Fruit fly (Drosophila melanogaster) whole organism, larva: ENCODE data around the gene CG42390.

Experiments used
- noc ChIP-seq: fragments of 200-800 bp; sonication (Bioruptor generic); optimal IDR thresholded peaks from 3 replicates; lab custom pipeline; 2019; ENCODE audit warnings: missing biosample characterization, mild to moderate bottlenecking, missing genetic modification characterization, moderate library complexity

The CG42390 gene

DNA sequence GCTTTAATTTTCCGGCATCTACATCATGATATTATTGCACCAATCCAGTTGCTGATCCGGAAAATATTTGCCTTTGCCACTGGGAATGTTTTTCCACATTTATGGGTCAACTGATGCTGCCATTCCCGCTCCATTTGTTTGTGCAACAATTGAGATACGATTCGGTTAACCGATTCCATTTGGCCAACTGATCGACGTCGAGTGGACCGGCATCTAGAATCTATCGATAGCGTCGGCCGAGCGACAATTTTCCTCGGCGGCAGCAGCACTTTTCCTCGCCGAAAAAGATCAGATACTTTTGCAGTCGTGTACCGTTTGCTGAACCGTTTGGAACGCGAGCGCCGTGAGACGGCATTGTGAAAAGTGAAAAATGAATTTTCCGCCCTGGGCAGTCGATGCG is at the start of gene CG42390:
Gene CG42390, plus strand, starts transcription at position 301 of the 400 bp plus-strand sequence.
- TF ChIP-seq noc (tag; lab: Kevin White, UChicago) = no peak

DNA sequence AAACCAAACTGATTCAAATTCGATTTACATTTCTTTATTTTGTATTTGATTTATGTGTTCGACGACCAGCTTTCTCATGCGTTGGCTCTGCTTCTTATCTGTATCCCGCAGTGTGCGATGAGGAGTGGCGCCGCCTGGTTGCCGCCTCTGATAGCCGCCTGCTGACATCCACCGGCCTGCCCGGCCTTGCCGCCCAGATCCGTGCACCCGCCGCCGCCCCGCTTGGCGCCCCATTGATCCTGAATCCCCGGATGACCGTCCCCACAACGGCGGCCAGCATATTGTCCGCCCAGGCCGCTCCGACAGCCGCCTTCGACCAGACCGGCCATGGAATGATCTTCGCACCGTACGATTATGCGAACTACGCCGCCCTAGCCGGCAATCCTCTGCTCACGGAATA is 48.2 kb upstream of the CG42390 start:
- TF ChIP-seq noc (tag; lab: Kevin White, UChicago) = no peak

DNA sequence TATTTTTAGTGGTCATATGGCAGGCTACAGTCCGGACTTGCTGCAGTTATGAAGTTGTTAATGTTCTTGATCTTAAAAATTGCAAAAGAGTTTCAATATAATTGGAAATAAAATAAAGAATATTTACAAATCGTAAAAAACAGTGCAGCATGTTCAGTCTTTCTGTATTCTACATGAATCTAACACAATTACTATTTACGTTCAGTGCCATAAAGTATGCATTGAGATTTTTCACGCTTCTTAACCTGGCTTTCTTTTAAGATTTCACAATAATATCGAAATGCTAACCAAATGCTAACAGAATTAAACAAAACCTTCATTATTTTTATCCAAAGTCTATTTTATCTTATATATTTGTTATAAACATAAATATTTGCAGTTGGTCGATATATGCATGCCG is 47.3 kb upstream of the CG42390 start:
- TF ChIP-seq noc (tag; lab: Kevin White, UChicago) = no peak

DNA sequence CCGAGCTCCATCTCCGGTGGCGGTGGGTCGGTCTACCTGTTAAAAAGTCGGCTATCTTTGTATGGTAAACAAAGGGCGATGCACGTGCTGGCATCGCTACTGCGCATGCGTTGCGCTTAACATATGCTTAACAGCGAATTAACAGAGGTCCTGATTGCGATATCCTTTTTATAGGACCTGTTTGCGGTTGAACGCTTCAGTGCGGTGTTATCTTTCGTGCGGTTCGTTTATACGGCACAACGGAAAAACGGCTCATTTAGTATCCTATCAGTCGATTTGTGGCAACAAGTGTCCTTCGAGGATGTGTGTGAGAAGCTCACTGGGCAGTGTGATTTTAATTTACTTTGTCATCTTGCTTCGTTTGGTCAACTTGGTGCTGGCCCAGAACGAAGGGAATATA is 39.7 kb upstream of the CG42390 start, which contains the start of gene CG13408:
Gene CG13408, plus strand, starts transcription at position 222 of the 400 bp plus-strand sequence.
- TF ChIP-seq noc (tag; lab: Kevin White, UChicago) = no peak

DNA sequence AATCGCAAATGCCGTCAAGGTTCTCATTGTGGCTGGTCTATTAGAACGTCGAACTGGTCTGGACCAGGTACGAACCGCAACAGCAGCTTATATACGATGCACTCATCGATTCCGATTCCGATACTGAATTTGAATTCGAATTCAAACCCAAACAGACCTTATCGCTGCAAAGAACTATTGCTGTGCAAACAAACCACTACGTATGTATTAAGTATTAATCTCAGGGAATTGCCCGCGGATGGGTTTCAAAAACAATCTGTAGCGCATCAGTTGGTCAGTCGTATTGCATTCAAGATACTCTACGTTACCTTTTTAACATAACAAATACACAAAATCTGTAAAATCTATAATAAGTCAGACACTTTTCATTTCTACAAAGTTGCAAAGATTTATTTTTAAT is 33.6 kb upstream of the CG42390 start, which contains the start of gene BomT3:
Gene BomT3, minus strand, starts transcription at position 101 of the 400 bp plus-strand sequence.
- TF ChIP-seq noc (tag; lab: Kevin White, UChicago) = no peak

DNA sequence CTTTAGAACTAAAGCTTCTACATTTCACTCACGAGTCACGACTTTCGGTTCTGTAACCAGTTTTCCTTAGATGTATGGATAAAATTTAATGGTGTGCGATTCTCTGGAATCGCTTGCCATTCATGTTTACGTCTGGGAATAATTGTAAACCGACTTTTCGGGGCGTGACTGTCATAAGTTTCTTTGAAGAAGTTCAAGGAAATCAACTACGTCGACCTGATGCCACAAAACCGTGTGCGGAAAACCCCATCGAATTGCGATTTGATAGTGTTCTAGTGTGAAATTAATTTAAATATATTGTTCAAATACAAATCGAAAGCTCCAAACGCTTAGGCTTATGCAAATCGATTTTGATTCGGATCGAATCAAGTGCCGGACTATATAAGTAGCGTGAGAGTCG is 33.1 kb upstream of the CG42390 start, which contains the start of gene BomBc3:
Gene BomBc3, plus strand, starts transcription at position 301 of the 400 bp plus-strand sequence.
- TF ChIP-seq noc (tag; lab: Kevin White, UChicago) = no peak

DNA sequence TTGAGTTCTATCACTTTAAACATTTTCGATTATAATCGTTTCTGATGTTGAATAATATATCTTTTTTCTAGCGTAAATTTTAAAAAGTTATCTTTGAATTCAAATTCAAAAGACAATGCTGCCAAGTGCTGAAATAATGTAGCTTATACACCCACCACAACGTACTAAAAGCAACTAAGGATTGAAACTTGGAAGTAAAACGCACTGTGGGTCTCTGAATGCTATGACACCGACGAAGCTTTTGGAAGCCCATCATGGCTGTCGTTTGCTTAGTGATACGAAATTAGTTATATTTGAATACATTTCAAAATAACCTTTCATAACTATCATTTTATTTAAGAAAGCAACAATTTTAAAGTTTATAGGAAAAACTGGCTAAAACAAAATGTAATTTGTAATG is 25.9 kb upstream of the CG42390 start:
- TF ChIP-seq noc (tag; lab: Kevin White, UChicago) = no peak

DNA sequence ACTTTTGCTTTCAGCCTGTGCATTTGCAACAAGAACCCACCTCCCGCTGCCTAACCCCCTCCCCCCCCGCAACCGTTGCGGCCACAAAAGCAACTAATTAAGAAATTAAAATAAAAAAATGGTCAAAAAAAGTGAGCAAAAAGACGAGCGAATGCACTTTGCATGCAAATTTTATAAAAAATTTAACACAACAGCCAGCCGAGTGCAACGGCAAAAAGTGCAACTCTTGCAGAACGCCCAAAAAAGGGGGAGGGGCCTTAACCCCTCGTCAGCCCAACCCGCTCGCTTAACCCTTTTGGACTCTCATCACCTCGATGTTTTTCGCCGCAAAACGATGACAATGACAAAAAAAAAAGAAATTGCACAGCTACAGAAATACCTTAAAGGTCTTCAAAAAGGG is 23.0 kb upstream of the CG42390 start:
- TF ChIP-seq noc (tag; lab: Kevin White, UChicago) = no peak

DNA sequence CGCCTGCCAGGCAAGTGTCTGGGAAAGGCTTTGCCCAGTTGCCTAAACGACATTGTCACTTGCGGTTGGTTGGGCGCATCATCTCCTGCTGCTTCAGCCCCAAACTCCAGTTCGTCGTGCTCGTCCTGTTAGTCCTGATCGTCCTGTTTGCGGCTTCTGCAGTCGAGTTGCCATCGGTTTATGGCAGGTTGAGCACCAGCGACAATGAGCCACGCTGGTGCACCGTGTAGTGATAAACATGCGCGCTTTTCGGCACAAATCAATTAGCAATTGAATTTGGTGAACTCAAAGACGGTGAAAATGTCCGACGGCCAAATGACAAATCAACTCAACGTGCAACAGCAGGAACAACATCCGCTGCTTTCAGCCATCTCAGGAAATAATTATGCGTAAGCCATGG is 16.7 kb upstream of the CG42390 start, which contains the start of gene CG13407:
Gene CG13407, plus strand, starts transcription at position 301 of the 400 bp plus-strand sequence.
- no peak for TF ChIP-seq noc (tag; lab: Kevin White, UChicago)

DNA sequence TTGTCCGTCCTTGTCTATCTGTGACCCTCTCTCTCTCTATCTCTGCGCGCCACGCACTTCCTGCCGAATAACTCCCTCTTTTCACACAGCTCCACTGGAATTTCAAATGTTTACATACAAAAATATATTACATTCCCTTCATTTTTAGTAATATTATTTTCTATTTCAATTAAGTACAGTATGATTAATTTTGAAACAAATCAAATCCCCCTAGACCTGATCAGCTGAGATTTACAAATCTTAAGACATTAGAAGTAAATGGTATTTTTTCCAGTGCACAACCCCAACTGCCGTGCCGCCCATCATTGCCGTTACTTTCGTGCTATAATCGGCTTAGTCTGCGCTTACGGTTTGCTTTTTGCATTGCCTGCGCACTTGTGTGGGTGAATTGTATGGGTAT is 11.5 kb upstream of the CG42390 start:
- no peak for TF ChIP-seq noc (tag; lab: Kevin White, UChicago)

DNA sequence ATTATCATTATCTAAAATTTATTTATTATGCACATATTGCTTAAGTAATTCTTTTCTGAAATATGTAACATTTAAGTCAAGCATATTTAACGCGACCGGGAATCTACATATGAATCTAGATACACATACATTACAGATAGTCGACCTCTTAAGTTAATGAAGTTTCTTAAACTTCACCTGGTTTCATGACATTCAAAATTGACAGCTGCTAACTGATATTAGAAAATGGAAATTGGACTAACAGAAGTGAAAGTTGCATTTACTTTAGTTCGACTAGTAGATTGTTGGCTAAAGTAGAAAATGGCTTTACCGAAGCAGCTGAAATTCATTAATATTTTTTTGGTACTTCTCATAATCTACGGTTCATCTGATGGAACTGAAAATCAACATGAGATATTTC is 6.7 kb upstream of the CG42390 start, which contains the start of gene Ir94a:
Gene Ir94a, plus strand, starts transcription at position 301 of the 400 bp plus-strand sequence.
- TF ChIP-seq noc (tag; lab: Kevin White, UChicago) = no peak

DNA sequence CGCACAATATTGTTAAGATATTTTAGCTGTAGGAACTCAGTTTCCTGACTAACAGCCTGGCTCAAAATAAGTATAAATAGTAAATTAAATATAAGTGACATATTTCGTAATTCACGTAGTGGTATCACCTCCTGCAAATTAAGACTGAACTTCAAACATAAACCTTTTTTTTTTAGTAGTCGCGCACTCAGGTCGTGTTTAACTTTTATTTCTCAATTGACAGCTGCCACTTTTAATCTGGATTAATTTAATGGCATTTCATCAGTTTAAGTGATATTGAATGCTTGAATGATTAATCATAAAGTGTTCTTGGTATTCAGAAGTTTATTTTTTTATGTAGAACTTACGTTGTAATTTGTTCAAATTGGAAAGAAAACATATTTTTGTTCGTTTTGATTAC is 2.7 kb upstream of the CG42390 start, which contains the start of gene Ir94b:
Gene Ir94b, minus strand, starts transcription at position 101 of the 400 bp plus-strand sequence.
- no peak for TF ChIP-seq noc (tag; lab: Kevin White, UChicago)

DNA sequence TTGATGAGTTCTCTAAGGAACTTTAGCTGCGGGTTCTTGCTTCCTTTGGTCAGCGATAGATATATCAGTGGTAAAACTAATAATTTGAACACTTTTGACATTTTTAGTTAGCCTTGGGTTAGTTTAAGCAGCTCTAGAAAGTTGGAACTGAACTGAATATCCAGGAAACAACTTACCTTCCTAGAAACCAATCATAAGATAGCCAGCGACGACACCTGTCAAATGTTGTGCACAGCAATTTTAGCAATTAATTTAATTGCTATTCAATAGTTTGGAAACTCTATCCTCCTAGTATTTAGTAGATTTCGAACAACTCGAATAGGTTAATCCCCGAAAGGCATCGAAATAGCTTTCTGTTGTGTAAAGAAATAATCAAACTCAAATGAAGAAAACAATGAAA is 507 bp upstream of the CG42390 start, which contains the start of gene Ir94c:
Gene Ir94c, minus strand, starts transcription at position 101 of the 400 bp plus-strand sequence.
- no peak for TF ChIP-seq noc (tag; lab: Kevin White, UChicago)

DNA sequence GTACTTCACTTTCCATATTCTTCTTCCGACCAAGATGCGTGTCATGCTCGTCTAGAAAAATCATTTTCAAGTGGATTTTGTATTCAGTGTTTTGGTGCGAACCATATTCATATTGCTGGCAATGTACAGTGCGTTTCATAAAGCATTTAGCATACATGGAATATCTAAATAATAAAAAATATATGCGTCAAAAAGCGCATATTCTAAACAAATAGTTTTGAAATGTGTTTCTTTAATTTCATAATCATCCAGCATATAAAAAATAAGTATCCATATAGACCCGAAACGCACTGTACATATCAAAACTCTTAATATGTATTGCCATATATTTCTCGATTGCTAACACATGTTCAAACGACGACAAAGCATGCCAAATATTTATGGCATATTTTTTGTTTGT is 1.4 kb downstream of the CG42390 start:
- TF ChIP-seq noc (tag; lab: Kevin White, UChicago) = peak; percentile 75

DNA sequence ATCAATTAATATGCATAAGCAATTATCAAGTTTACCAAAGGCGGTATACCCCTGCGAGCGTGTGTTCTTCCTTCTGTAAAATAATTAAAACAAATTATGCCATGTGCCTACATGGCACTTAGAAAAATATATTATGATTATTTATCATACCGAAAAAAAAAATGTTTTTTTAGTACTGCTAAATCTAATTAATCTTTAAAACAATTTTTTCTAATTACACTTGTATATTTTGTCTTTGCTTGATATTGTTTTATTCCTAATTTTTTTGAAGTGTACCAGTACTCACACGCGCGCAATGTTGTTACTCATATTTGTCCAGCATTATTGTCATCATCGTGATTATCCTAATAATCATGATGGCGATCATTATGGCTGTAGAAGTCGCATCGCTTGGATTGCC is 3.5 kb downstream of the CG42390 start:
- TF ChIP-seq noc (tag; lab: Kevin White, UChicago) = no peak

DNA sequence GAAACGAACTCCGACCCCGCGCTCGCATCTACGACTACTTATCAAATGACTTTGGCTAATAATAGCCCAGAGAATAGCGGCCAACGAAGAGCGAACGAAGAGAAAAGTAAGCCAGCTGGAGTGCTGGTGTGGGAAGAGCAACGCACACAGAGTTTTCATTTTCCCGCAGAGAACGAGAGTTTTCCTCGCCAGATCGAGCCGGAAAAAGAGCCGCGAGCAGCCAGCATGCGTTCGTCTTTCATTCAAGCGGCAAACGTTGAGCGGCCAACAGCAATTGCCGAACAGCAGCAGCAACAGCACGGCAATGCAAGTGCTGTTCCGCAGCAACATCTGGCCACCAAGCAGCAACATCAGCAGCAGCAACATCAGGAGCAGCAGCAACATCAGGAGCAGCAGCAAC is 5.0 kb downstream of the CG42390 start:
- no peak for TF ChIP-seq noc (tag; lab: Kevin White, UChicago)

DNA sequence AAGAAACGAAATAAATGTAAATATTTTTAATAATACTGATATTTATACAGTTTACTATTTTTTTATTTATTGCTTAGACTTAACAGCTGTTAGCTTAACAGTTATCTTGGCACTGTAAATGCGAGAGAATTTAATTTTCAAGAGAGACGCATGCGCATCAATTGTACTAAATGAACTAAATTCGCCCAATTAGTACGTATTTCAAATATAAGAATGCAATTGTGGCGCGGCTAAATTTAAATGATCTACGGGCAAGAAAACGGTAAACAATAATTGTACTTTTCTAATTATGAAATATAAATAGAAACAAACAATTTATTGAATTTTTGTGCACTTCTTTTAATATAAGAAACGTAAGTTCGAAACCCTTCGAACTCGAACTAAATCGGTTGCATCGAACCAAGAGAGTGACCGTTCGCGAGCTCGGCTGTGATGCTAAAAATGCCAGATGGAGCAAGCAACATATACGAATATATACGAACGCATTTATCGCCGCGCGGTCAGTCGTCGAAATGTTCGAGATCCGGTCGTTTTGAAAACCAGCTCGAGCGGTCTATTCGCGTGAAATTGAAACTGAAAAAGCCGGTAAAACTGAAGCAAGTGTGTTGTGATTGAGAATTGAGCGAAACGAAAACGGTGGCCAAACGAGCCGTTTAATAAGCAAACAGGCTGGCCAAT is 13.6 kb downstream of the CG42390 start, which contains the start of gene SKIP:
Gene SKIP, plus strand, starts transcription at position 494 of the 678 bp plus-strand sequence.
- no peak for TF ChIP-seq noc (tag; lab: Kevin White, UChicago)
